Worm (Caenorhabditis elegans) whole organism, late embryonic: ENCODE results near the gene R02E12.5.

Experiments
- C38D4.7 ChIP-seq: fragments of 200-800 bp; sonication (Bioruptor generic); optimal IDR thresholded peaks from 2 replicates; lab custom pipeline; 2018; ENCODE audit warnings: mild to moderate bottlenecking, missing genetic modification characterization, moderate library complexity, missing compliant biosample characterization
- Y22D7AL.16 ChIP-seq: sonication (generic microtip); optimal IDR thresholded peaks from 2 replicates; lab custom pipeline; 2016; ENCODE audit warnings: missing genetic modification characterization, missing compliant biosample characterization
- ama-1 ChIP-seq: fragments of 150-350 bp; optimal IDR thresholded peaks from 2 replicates; lab custom pipeline; 2014
- ceh-18 ChIP-seq: sonication (generic microtip); optimal IDR thresholded peaks from 2 replicates; lab custom pipeline; 2016; ENCODE audit warnings: missing genetic modification characterization, missing compliant biosample characterization
- ceh-19 ChIP-seq: fragments of 200-800 bp; sonication (Bioruptor generic); optimal IDR thresholded peaks from 2 replicates; lab custom pipeline; 2018; ENCODE audit warnings: mild to moderate bottlenecking, missing genetic modification characterization, missing compliant biosample characterization
- ceh-2 ChIP-seq: sonication (generic microtip); optimal IDR thresholded peaks from 2 replicates; lab custom pipeline; 2016; ENCODE audit warnings: missing genotype, missing genetic modification characterization, missing compliant biosample characterization
- ceh-22 ChIP-seq: sonication (generic microtip); optimal IDR thresholded peaks from 2 replicates; lab custom pipeline; 2017; ENCODE audit warnings: missing biosample characterization, missing genetic modification characterization
- ceh-24 ChIP-seq: sonication (generic microtip); optimal IDR thresholded peaks from 2 replicates; lab custom pipeline; 2016; ENCODE audit warnings: mild to moderate bottlenecking, missing genetic modification characterization, missing compliant biosample characterization
- ceh-31 ChIP-seq: sonication (generic microtip); optimal IDR thresholded peaks from 2 replicates; lab custom pipeline; 2016; ENCODE audit warnings: missing genetic modification characterization, missing compliant biosample characterization
- ceh-48 ChIP-seq: sonication (generic microtip); optimal IDR thresholded peaks from 2 replicates; lab custom pipeline; 2016; ENCODE audit warnings: missing genetic modification characterization, inconsistent platforms, missing compliant biosample characterization
- ceh-9 ChIP-seq: sonication (generic microtip); optimal IDR thresholded peaks from 2 replicates; lab custom pipeline; 2016; ENCODE audit warnings: mild to moderate bottlenecking, missing genetic modification characterization, inconsistent platforms, missing compliant biosample characterization
- dmd-4 ChIP-seq: sonication (generic microtip); optimal IDR thresholded peaks from 2 replicates; lab custom pipeline; 2016; ENCODE audit warnings: borderline replicate concordance, missing genetic modification characterization, missing compliant biosample characterization
- dve-1 ChIP-seq: sonication (generic microtip); optimal IDR thresholded peaks from 2 replicates; lab custom pipeline; 2017; ENCODE audit warnings: antibody characterized with exemption, mild to moderate bottlenecking, missing genetic modification characterization, missing compliant biosample characterization
- elt-2 ChIP-seq: sonication (generic microtip); optimal IDR thresholded peaks from 2 replicates; lab custom pipeline; 2016; ENCODE audit warnings: missing genetic modification reagents, missing genetic modification characterization, missing compliant biosample characterization
- elt-4 ChIP-seq: sonication (generic microtip); optimal IDR thresholded peaks from 2 replicates; lab custom pipeline; 2016; ENCODE audit warnings: missing genetic modification characterization, missing compliant biosample characterization
- fkh-10 ChIP-seq: fragments of 150-350 bp; optimal IDR thresholded peaks from 2 replicates; lab custom pipeline; 2014; ENCODE audit warnings: missing biosample characterization, missing genetic modification reagents, missing genetic modification characterization
- gmeb-2 ChIP-seq: sonication (generic microtip); optimal IDR thresholded peaks from 2 replicates; lab custom pipeline; 2016; ENCODE audit warnings: missing genetic modification characterization, inconsistent platforms, missing compliant biosample characterization
- hlh-13 ChIP-seq: fragments of 200-800 bp; sonication (Bioruptor generic); optimal IDR thresholded peaks from 2 replicates; lab custom pipeline; 2018; ENCODE audit warnings: mild to moderate bottlenecking, missing genetic modification characterization, missing compliant biosample characterization
- hlh-30 ChIP-seq: sonication (generic microtip); optimal IDR thresholded peaks from 2 replicates; lab custom pipeline; 2017; ENCODE audit warnings: antibody characterized with exemption, missing genetic modification characterization, missing compliant biosample characterization; ENCODE audit not compliant: insufficient read depth
- hlh-6 ChIP-seq: sonication (generic microtip); optimal IDR thresholded peaks from 2 replicates; lab custom pipeline; 2016; ENCODE audit warnings: missing genotype, missing genetic modification characterization, missing compliant biosample characterization
- hlh-8 ChIP-seq: sonication (generic microtip); optimal IDR thresholded peaks from 2 replicates; lab custom pipeline; 2016; ENCODE audit warnings: missing genotype, missing genetic modification characterization, missing compliant biosample characterization
- madf-2 ChIP-seq: sonication (generic microtip); optimal IDR thresholded peaks from 2 replicates; lab custom pipeline; 2017; ENCODE audit warnings: missing genetic modification characterization, missing compliant biosample characterization
- mec-3 ChIP-seq: sonication (generic microtip); optimal IDR thresholded peaks from 2 replicates; lab custom pipeline; 2016; ENCODE audit warnings: borderline replicate concordance, missing genetic modification characterization, missing compliant biosample characterization
- nhr-232 ChIP-seq: sonication (generic microtip); optimal IDR thresholded peaks from 2 replicates; lab custom pipeline; 2016; ENCODE audit warnings: missing genetic modification characterization, missing compliant biosample characterization
- pag-3 ChIP-seq: sonication (generic microtip); optimal IDR thresholded peaks from 2 replicates; lab custom pipeline; 2016; ENCODE audit warnings: missing compliant biosample characterization, missing genetic modification characterization, borderline replicate concordance
- pat-9 ChIP-seq: fragments of 200-800 bp; sonication (Bioruptor generic); optimal IDR thresholded peaks from 2 replicates; lab custom pipeline; 2018; ENCODE audit warnings: mild to moderate bottlenecking, missing genetic modification characterization, moderate library complexity, missing compliant biosample characterization
- pha-4 ChIP-seq: fragments of 150-350 bp; optimal IDR thresholded peaks from 2 replicates; lab custom pipeline; 2018; ENCODE audit warnings: missing biosample characterization, missing genetic modification reagents, missing genetic modification characterization
- pros-1 ChIP-seq: fragments of 150-350 bp; optimal IDR thresholded peaks from 2 replicates; lab custom pipeline; 2014; ENCODE audit warnings: missing biosample characterization, missing genetic modification reagents, missing genetic modification characterization
- ref-2 ChIP-seq: sonication (generic microtip); optimal IDR thresholded peaks from 2 replicates; lab custom pipeline; 2016; ENCODE audit warnings: missing genetic modification characterization, missing compliant biosample characterization
- rnt-1 ChIP-seq: sonication (generic microtip); optimal IDR thresholded peaks from 2 replicates; lab custom pipeline; 2016; ENCODE audit warnings: missing genetic modification characterization, missing compliant biosample characterization
- sdc-2 ChIP-seq: sonication (generic microtip); optimal IDR thresholded peaks from 2 replicates; lab custom pipeline; 2016; ENCODE audit warnings: missing genotype, missing genetic modification characterization, missing compliant biosample characterization
- sox-2 ChIP-seq: fragments of 200-800 bp; sonication (Bioruptor generic); IDR thresholded peaks from 2 replicates; pipeline ENCODE4 v1.3.6; 2022; ENCODE audit warnings: missing genetic modification reagents, missing genetic modification characterization, missing compliant biosample characterization
- tbx-2 ChIP-seq: sonication (generic microtip); optimal IDR thresholded peaks from 2 replicates; lab custom pipeline; 2016; ENCODE audit warnings: missing genetic modification characterization, missing compliant biosample characterization
- tbx-7 ChIP-seq: sonication (generic microtip); optimal IDR thresholded peaks from 2 replicates; lab custom pipeline; 2016; ENCODE audit warnings: missing genotype, missing genetic modification characterization, missing compliant biosample characterization
- ttx-3 ChIP-seq: sonication (generic microtip); optimal IDR thresholded peaks from 2 replicates; lab custom pipeline; 2016; ENCODE audit warnings: missing genetic modification reagents, missing genetic modification characterization, missing compliant biosample characterization
- unc-3 ChIP-seq, 2 experiments: fragments of 200-800 bp in 1 of 2; sonication (Bioruptor generic) in 1 of 2; sonication (generic microtip) in 1 of 2; conservative IDR thresholded peaks in 1 of 2; optimal IDR thresholded peaks in 1 of 2; 2 replicates each; pipeline versions ENCODE4 v1.3.6 to Lab custom; 2016 to 2022; ENCODE audit warnings: missing compliant biosample characterization in 2 of 2, missing genetic modification characterization in 2 of 2, missing genetic modification reagents in 1 of 2
- unc-42 ChIP-seq: sonication (generic microtip); optimal IDR thresholded peaks from 2 replicates; lab custom pipeline; 2016; ENCODE audit warnings: missing genotype, missing genetic modification characterization, missing compliant biosample characterization
- ztf-16 ChIP-seq: sonication (generic microtip); optimal IDR thresholded peaks from 2 replicates; lab custom pipeline; 2017; ENCODE audit warnings: missing genetic modification characterization, missing compliant biosample characterization

The R02E12.5 gene

ce11 chrX:4010383-4010782, 13.2 kb downstream of the R02E12.5 start:
- TF ChIP-seq ref-2 (tag; lab: Kevin White, UChicago), result peak; percentile 12
- TF ChIP-seq mec-3 (tag; lab: Kevin White, UChicago), result no peak
- peak; percentile 23 for TF ChIP-seq ceh-31
- TF ChIP-seq, all 69 proteins: peak for 2

ce11 chrX:4011919-4012318, 14.8 kb downstream of the R02E12.5 start, which contains the start of gene mop-25.1:
TSS of gene mop-25.1 (plus strand) at chrX:4012219.
- TF ChIP-seq ceh-19 (GFP tag; lab: Kevin White, UChicago) (no peak), unc-3 (GFP tag; conservative IDR thresholded peaks at IDR 0.05; lab: Robert Waterston, UW) (no peak), unc-3 (tag; optimal IDR thresholded peaks at IDR 0.05; lab: Kevin White, UChicago) (no peak), pag-3 (tag; lab: Kevin White, UChicago) (no peak), dmd-4 (tag; lab: Kevin White, UChicago) (no peak), hlh-8 (tag; lab: Kevin White, UChicago) (no peak), ztf-16 (tag; lab: Kevin White, UChicago) (no peak), pha-4 (tag; lab: Kevin White, UChicago) (no peak), rnt-1 (tag; lab: Kevin White, UChicago) (no peak), ttx-3 (no peak), fkh-10 (GFP tag; lab: Kevin White, UChicago) (no peak), madf-2 (no peak), ceh-9 (tag; lab: Kevin White, UChicago) (no peak), ceh-48 (tag; lab: Kevin White, UChicago) (no peak), ceh-22 (tag; lab: Kevin White, UChicago) (no peak), ceh-24 (tag; lab: Kevin White, UChicago) (no peak), pros-1 (tag; lab: Kevin White, UChicago) (no peak), Y22D7AL.16 (no peak), ama-1 (lab: Kevin White, UChicago) (no peak)
- TF ChIP-seq, all 69 proteins: peak for 0

ce11 chrX:4016113-4016512, 19.0 kb downstream of the R02E12.5 start, which contains the start of gene hrg-1:
TSS of gene hrg-1 (minus strand) at chrX:4016221.
- TF ChIP-seq sdc-2 (tag; lab: Kevin White, UChicago) (peak; percentile 32), ceh-31 (peak; percentile 48), unc-3 (GFP tag; conservative IDR thresholded peaks at IDR 0.05; lab: Robert Waterston, UW) (no peak), unc-3 (tag; optimal IDR thresholded peaks at IDR 0.05; lab: Kevin White, UChicago) (no peak), elt-2 (tag; lab: Kevin White, UChicago) (no peak), ama-1 (lab: Kevin White, UChicago) (no peak), ref-2 (tag; lab: Kevin White, UChicago) (no peak), tbx-2 (peak; percentile 69), ceh-19 (GFP tag; lab: Kevin White, UChicago) (no peak), tbx-7 (tag; lab: Kevin White, UChicago) (no peak), ceh-18 (tag; lab: Kevin White, UChicago) (peak; percentile 69), madf-2 (peak; percentile 31), ceh-2 (tag; lab: Kevin White, UChicago) (peak; percentile 24), dve-1 (tag; lab: Kevin White, UChicago) (no peak), unc-42 (peak; percentile 28), rnt-1 (tag; lab: Kevin White, UChicago) (peak; percentile 5)

ce11 chrX:4017576-4018309, 20.6 kb downstream of the R02E12.5 start:
- TF ChIP-seq gmeb-2 (tag; lab: Kevin White, UChicago), result no peak
- no peak for TF ChIP-seq sox-2 (GFP tag; lab: Robert Waterston, UW)
- TF ChIP-seq elt-4 (tag; lab: Kevin White, UChicago), result no peak
- TF ChIP-seq hlh-13, result no peak
- no peak for TF ChIP-seq unc-3 (GFP tag; conservative IDR thresholded peaks at IDR 0.05; lab: Robert Waterston, UW)
- TF ChIP-seq unc-3 (tag; optimal IDR thresholded peaks at IDR 0.05; lab: Kevin White, UChicago), result no peak
- TF ChIP-seq ztf-16 (tag; lab: Kevin White, UChicago), result no peak
- no peak for TF ChIP-seq nhr-232 (tag; lab: Kevin White, UChicago)
- TF ChIP-seq pag-3 (tag; lab: Kevin White, UChicago), result no peak
- TF ChIP-seq pat-9 (tag; lab: Kevin White, UChicago), result no peak
- no peak for TF ChIP-seq hlh-6
- no peak for TF ChIP-seq hlh-30 (tag; lab: Kevin White, UChicago)
- no peak for TF ChIP-seq C38D4.7 (GFP tag; lab: Kevin White, UChicago)
